Worm (Caenorhabditis elegans) whole organism, L3 larva: ENCODE data around the gene H13N06.2.

Source experiments
- ZK546.5 ChIP-seq: sonication (generic microtip); optimal IDR thresholded peaks from 2 replicates; lab custom pipeline; 2017; ENCODE audit warnings: missing biosample characterization, missing genetic modification characterization
- aly-2 ChIP-seq: fragments of 150-350 bp; optimal IDR thresholded peaks from 2 replicates; lab custom pipeline; 2014; ENCODE audit warnings: missing biosample characterization, missing genetic modification characterization
- ceh-16 ChIP-seq: sonication (generic microtip); optimal IDR thresholded peaks from 2 replicates; lab custom pipeline; 2017; ENCODE audit warnings: missing biosample characterization, missing genetic modification characterization
- ceh-82 ChIP-seq: fragments of 150-350 bp; optimal IDR thresholded peaks from 2 replicates; lab custom pipeline; 2014; ENCODE audit warnings: missing biosample characterization, missing genetic modification characterization
- ceh-9 ChIP-seq: sonication (generic microtip); optimal IDR thresholded peaks from 2 replicates; lab custom pipeline; 2018; ENCODE audit warnings: missing biosample characterization, missing genetic modification characterization
- egl-27 ChIP-seq: sonication (generic microtip); optimal IDR thresholded peaks from 4 replicates; lab custom pipeline; 2017; ENCODE audit warnings: missing biosample characterization, missing genetic modification reagents, missing genetic modification characterization
- egl-5 ChIP-seq: fragments of 150-350 bp; optimal IDR thresholded peaks from 2 replicates; lab custom pipeline; 2017; ENCODE audit warnings: missing biosample characterization, missing genetic modification reagents, missing genetic modification characterization, inconsistent platforms
- elt-1 ChIP-seq: fragments of 150-350 bp; optimal IDR thresholded peaks from 2 replicates; lab custom pipeline; 2014; ENCODE audit warnings: missing biosample characterization, missing genetic modification characterization
- elt-2 ChIP-seq: sonication (generic microtip); optimal IDR thresholded peaks from 2 replicates; lab custom pipeline; 2016; ENCODE audit warnings: missing genetic modification reagents, mild to moderate bottlenecking, missing genetic modification characterization, missing compliant biosample characterization
- elt-3 ChIP-seq, 3 experiments: fragments of 150-350 bp in 1 of 3; sonication (generic microtip) in 2 of 3; optimal IDR thresholded peaks; 2 replicates in 2 of 3; 4 replicates in 1 of 3; lab custom pipeline; 2014 to 2017; ENCODE audit warnings: missing biosample characterization in 3 of 3, missing genetic modification characterization in 3 of 3
- eor-1 ChIP-seq, 2 experiments: fragments of 150-350 bp; optimal IDR thresholded peaks; 2 replicates each; lab custom pipeline; 2014 to 2018; ENCODE audit warnings: missing biosample characterization in 2 of 2, missing genetic modification characterization in 2 of 2
- fkh-10 ChIP-seq: sonication (generic microtip); optimal IDR thresholded peaks from 2 replicates; lab custom pipeline; 2017; ENCODE audit warnings: missing biosample characterization, missing genetic modification reagents, missing genetic modification characterization
- fkh-2 ChIP-seq: fragments of 150-350 bp; optimal IDR thresholded peaks from 2 replicates; lab custom pipeline; 2014; ENCODE audit warnings: missing biosample characterization, missing genetic modification reagents, missing genetic modification characterization
- fos-1 ChIP-seq: fragments of 150-350 bp; optimal IDR thresholded peaks from 2 replicates; lab custom pipeline; 2014; ENCODE audit warnings: missing biosample characterization, missing genetic modification characterization
- hmg-11 ChIP-seq: sonication (generic microtip); optimal IDR thresholded peaks from 2 replicates; lab custom pipeline; 2016; ENCODE audit warnings: missing genetic modification characterization, missing compliant biosample characterization
- jun-1 ChIP-seq: fragments of 150-350 bp; optimal IDR thresholded peaks from 2 replicates; lab custom pipeline; 2014; ENCODE audit warnings: missing biosample characterization, missing genetic modification reagents, missing genetic modification characterization
- lin-15B ChIP-seq: fragments of 150-350 bp; optimal IDR thresholded peaks from 2 replicates; lab custom pipeline; 2014; ENCODE audit warnings: missing biosample characterization, missing genetic modification characterization
- lin-39 ChIP-seq: fragments of 150-350 bp; optimal IDR thresholded peaks from 2 replicates; lab custom pipeline; 2018; ENCODE audit warnings: missing biosample characterization, missing genetic modification reagents, missing genetic modification characterization
- mdl-1 ChIP-seq: fragments of 150-350 bp; optimal IDR thresholded peaks from 2 replicates; lab custom pipeline; 2014; ENCODE audit warnings: missing biosample characterization, missing genetic modification characterization
- mml-1 ChIP-seq: fragments of 150-350 bp; sonication (generic microtip); optimal IDR thresholded peaks from 3 replicates; lab custom pipeline; 2014; ENCODE audit warnings: missing biosample characterization, missing genetic modification characterization
- nfya-1 ChIP-seq: sonication (generic microtip); optimal IDR thresholded peaks from 2 replicates; lab custom pipeline; 2017; ENCODE audit warnings: missing genetic modification characterization, mild to moderate bottlenecking, missing compliant biosample characterization, antibody characterized with exemption, moderate library complexity; ENCODE audit not compliant: insufficient read depth
- nhr-12 ChIP-seq: fragments of 150-350 bp; optimal IDR thresholded peaks from 2 replicates; lab custom pipeline; 2014; ENCODE audit warnings: missing biosample characterization, missing genetic modification characterization
- nhr-23 ChIP-seq: fragments of 150-350 bp; optimal IDR thresholded peaks from 2 replicates; lab custom pipeline; 2014; ENCODE audit warnings: missing biosample characterization, missing genetic modification reagents, missing genetic modification characterization
- nhr-237 ChIP-seq: fragments of 150-350 bp; optimal IDR thresholded peaks from 2 replicates; lab custom pipeline; 2014; ENCODE audit warnings: missing biosample characterization, missing genetic modification characterization
- nhr-25 ChIP-seq: sonication (generic microtip); optimal IDR thresholded peaks from 2 replicates; lab custom pipeline; 2017; ENCODE audit warnings: missing biosample characterization, missing genetic modification characterization
- nhr-43 ChIP-seq: sonication (generic microtip); optimal IDR thresholded peaks from 2 replicates; lab custom pipeline; 2016; ENCODE audit warnings: mild to moderate bottlenecking, missing genetic modification characterization, missing compliant biosample characterization; ENCODE audit not compliant: poor library complexity, severe bottlenecking
- nhr-76 ChIP-seq: fragments of 150-350 bp; sonication (generic microtip); optimal IDR thresholded peaks from 5 replicates; lab custom pipeline; 2014; ENCODE audit warnings: missing biosample characterization, missing genetic modification characterization
- nhr-77 ChIP-seq: fragments of 150-350 bp; optimal IDR thresholded peaks from 2 replicates; lab custom pipeline; 2014; ENCODE audit warnings: missing biosample characterization, missing genetic modification characterization
- pha-4 ChIP-seq: fragments of 150-350 bp; optimal IDR thresholded peaks from 2 replicates; lab custom pipeline; 2014; ENCODE audit warnings: missing biosample characterization, missing genetic modification reagents, missing genetic modification characterization
- pqm-1 ChIP-seq: fragments of 150-350 bp; optimal IDR thresholded peaks from 2 replicates; lab custom pipeline; 2017; ENCODE audit warnings: missing biosample characterization, missing genetic modification characterization, inconsistent platforms
- sea-2 ChIP-seq: fragments of 150-350 bp; sonication (generic microtip); optimal IDR thresholded peaks from 4 replicates; lab custom pipeline; 2014; ENCODE audit warnings: missing biosample characterization, missing genetic modification reagents, missing genetic modification characterization
- tbx-2 ChIP-seq: sonication (generic microtip); optimal IDR thresholded peaks from 2 replicates; lab custom pipeline; 2016; ENCODE audit warnings: mild to moderate bottlenecking, missing genetic modification characterization, missing compliant biosample characterization
- unc-62 ChIP-seq: fragments of 150-350 bp; sonication (generic microtip); optimal IDR thresholded peaks from 4 replicates; lab custom pipeline; 2014; ENCODE audit warnings: missing biosample characterization, missing genetic modification reagents, missing genetic modification characterization
- zag-1 ChIP-seq: fragments of 150-350 bp; optimal IDR thresholded peaks from 2 replicates; lab custom pipeline; 2014; ENCODE audit warnings: missing biosample characterization, missing genetic modification characterization
- ztf-4 ChIP-seq: fragments of 150-350 bp; optimal IDR thresholded peaks from 2 replicates; lab custom pipeline; 2014; ENCODE audit warnings: missing biosample characterization, missing genetic modification characterization

The H13N06.2 gene

ce11 chrX:15468657-15469056 is 19.2 kb upstream of the H13N06.2 start:
- TF ChIP-seq elt-3 (tag; optimal IDR thresholded peaks at IDR 0.05; lab: Kevin White, UChicago) (no peak), fos-1 (tag; lab: Kevin White, UChicago) (no peak), sea-2 (GFP tag; lab: Kevin White, UChicago) (no peak)

- no peak for TF ChIP-seq elt-2 (tag; lab: Kevin White, UChicago)
- peak; percentile 98 for TF ChIP-seq elt-1 (tag; lab: Kevin White, UChicago)
Observed at ce11 chrX:15469957-15470548, 17.9 kb upstream of the H13N06.2 start.

ce11 chrX:15477309-15477708 is 10.6 kb upstream of the H13N06.2 start, which contains the start of gene exc-1:
Gene exc-1, minus strand, starts transcription at chrX:15477409.
- no peak for TF ChIP-seq nhr-76
- TF ChIP-seq nhr-12 (tag; lab: Kevin White, UChicago) = no peak
- TF ChIP-seq zag-1 (tag; lab: Kevin White, UChicago) = no peak
- TF ChIP-seq ztf-4 (tag; lab: Kevin White, UChicago) = no peak
- TF ChIP-seq ceh-16 = no peak
- TF ChIP-seq lin-39 (tag; lab: Kevin White, UChicago) = no peak
- TF ChIP-seq nhr-77 (tag; lab: Kevin White, UChicago) = no peak
- TF ChIP-seq tbx-2 (tag; lab: Kevin White, UChicago) = no peak
- TF ChIP-seq nhr-237 (tag; lab: Kevin White, UChicago) = no peak
- no peak for TF ChIP-seq aly-2
- TF ChIP-seq mml-1 (tag; lab: Kevin White, UChicago) = no peak

ce11 chrX:15478717-15479116 is 9.2 kb upstream of the H13N06.2 start, which contains the start of gene gcy-36:
Gene gcy-36, plus strand, starts transcription at chrX:15479017.
- TF ChIP-seq ceh-9 (tag; lab: Kevin White, UChicago) = no peak
- TF ChIP-seq nhr-12 (tag; lab: Kevin White, UChicago) = no peak
- no peak for TF ChIP-seq unc-62 (GFP tag; lab: Kevin White, UChicago)
- no peak for TF ChIP-seq ZK546.5 (tag; lab: Kevin White, UChicago)
- TF ChIP-seq zag-1 (tag; lab: Kevin White, UChicago) = no peak

ce11 chrX:15485262-15485661 is 2.6 kb upstream of the H13N06.2 start:
- TF ChIP-seq nhr-25 (tag; lab: Kevin White, UChicago) = peak; percentile 58
- TF ChIP-seq elt-1 (tag; lab: Kevin White, UChicago) = peak; percentile 67
- TF ChIP-seq mdl-1 = no peak
- no peak for TF ChIP-seq lin-15B
- TF ChIP-seq nhr-77 (tag; lab: Kevin White, UChicago) = no peak

- TF ChIP-seq elt-3 (tag; optimal IDR thresholded peaks at IDR 0.05; lab: Kevin White, UChicago) (peak in 1 of 3 experiments; percentile 49), elt-1 (tag; lab: Kevin White, UChicago) (peak; percentile 14), eor-1 (tag; optimal IDR thresholded peaks at IDR 0.05; lab: Kevin White, UChicago) (no peak)
- TF ChIP-seq, all 47 proteins: peak for 2
Observed at ce11 chrX:15487162-15487561, 744 bp upstream of the H13N06.2 start.

ce11 chrX:15491110-15491509 is 3.2 kb downstream of the H13N06.2 start:
- TF ChIP-seq nhr-12 (tag; lab: Kevin White, UChicago) = no peak
- TF ChIP-seq nhr-237 (tag; lab: Kevin White, UChicago) = no peak
- TF ChIP-seq elt-3 (tag; optimal IDR thresholded peaks at IDR 0.05; lab: Kevin White, UChicago) = no peak
- TF ChIP-seq pha-4 (tag; lab: Kevin White, UChicago) = no peak
- no peak for TF ChIP-seq lin-39 (tag; lab: Kevin White, UChicago)
- TF ChIP-seq fkh-2 = no peak
- TF ChIP-seq egl-27 (tag; lab: Kevin White, UChicago) = no peak
- TF ChIP-seq unc-62 (GFP tag; lab: Kevin White, UChicago) = no peak
- no peak for TF ChIP-seq ceh-16

- TF ChIP-seq jun-1 (peak; percentile 36), nfya-1 (tag; lab: Kevin White, UChicago) (peak; percentile 78), elt-1 (tag; lab: Kevin White, UChicago) (peak; percentile 3), ZK546.5 (tag; lab: Kevin White, UChicago) (no peak), egl-5 (tag; lab: Kevin White, UChicago) (peak; percentile 74), nhr-12 (tag; lab: Kevin White, UChicago) (no peak), aly-2 (no peak), fkh-10 (GFP tag; lab: Kevin White, UChicago) (peak; percentile 19), pha-4 (tag; lab: Kevin White, UChicago) (peak; percentile 69), hmg-11 (tag; lab: Kevin White, UChicago) (peak; percentile 85), nhr-77 (tag; lab: Kevin White, UChicago) (peak; percentile 35), mdl-1 (peak; percentile 2), ceh-9 (tag; lab: Kevin White, UChicago) (no peak), nhr-43 (tag; lab: Kevin White, UChicago) (peak; percentile 63), tbx-2 (tag; lab: Kevin White, UChicago) (peak; percentile 68), ceh-82 (tag; lab: Kevin White, UChicago) (peak; percentile 68), nhr-23 (peak; percentile 29), pqm-1 (tag; lab: Kevin White, UChicago) (peak; percentile 43), elt-2 (tag; lab: Kevin White, UChicago) (peak; percentile 66), ceh-16 (no peak)
Observed at ce11 chrX:15492759-15493158, 4.9 kb downstream of the H13N06.2 start.
